Worm (Caenorhabditis elegans) whole organism, mixed stage, embryonic: ENCODE measurements around the gene tyr-6.

Source experiments
- M03D4.4 ChIP-seq: sonication (generic microtip); optimal IDR thresholded peaks from 2 replicates; lab custom pipeline; 2017; ENCODE audit warnings: mild to moderate bottlenecking, missing genetic modification characterization, missing compliant biosample characterization
- blmp-1 ChIP-seq: fragments of 150-350 bp; optimal IDR thresholded peaks from 2 replicates; lab custom pipeline; 2014; ENCODE audit warnings: missing biosample characterization, missing genetic modification characterization
- ceh-39 ChIP-seq: fragments of 150-350 bp; optimal IDR thresholded peaks from 2 replicates; lab custom pipeline; 2014; ENCODE audit warnings: missing biosample characterization, missing genetic modification characterization
- ceh-43 ChIP-seq: fragments of 200-800 bp; sonication (Bioruptor generic); optimal IDR thresholded peaks from 2 replicates; lab custom pipeline; 2018; ENCODE audit warnings: mild to moderate bottlenecking, missing genetic modification characterization, moderate library complexity, missing compliant biosample characterization
- ceh-83 ChIP-seq: fragments of 200-800 bp; sonication (Bioruptor generic); optimal IDR thresholded peaks from 2 replicates; lab custom pipeline; 2018; ENCODE audit warnings: mild to moderate bottlenecking, missing genetic modification characterization, missing compliant biosample characterization
- cnd-1 ChIP-seq: fragments of 200-800 bp; sonication (Bioruptor generic); optimal IDR thresholded peaks from 2 replicates; lab custom pipeline; 2018; ENCODE audit warnings: mild to moderate bottlenecking, missing genetic modification characterization, missing compliant biosample characterization
- drap-1 ChIP-seq: fragments of 200-800 bp; sonication (Bioruptor generic); optimal IDR thresholded peaks from 3 replicates; lab custom pipeline; 2018; ENCODE audit warnings: mild to moderate bottlenecking, missing genetic modification characterization, missing compliant biosample characterization
- elt-3 ChIP-seq: fragments of 150-350 bp; optimal IDR thresholded peaks from 2 replicates; lab custom pipeline; 2014; ENCODE audit warnings: missing biosample characterization, missing genetic modification characterization
- flh-1 ChIP-seq: fragments of 200-800 bp; sonication (Bioruptor generic); optimal IDR thresholded peaks from 2 replicates; lab custom pipeline; 2018; ENCODE audit warnings: mild to moderate bottlenecking, missing genetic modification characterization, moderate library complexity, missing compliant biosample characterization
- ham-2 ChIP-seq: fragments of 200-800 bp; sonication (Bioruptor generic); optimal IDR thresholded peaks from 2 replicates; lab custom pipeline; 2018; ENCODE audit warnings: mild to moderate bottlenecking, missing genetic modification characterization, missing compliant biosample characterization
- hlh-1 ChIP-seq: fragments of 150-350 bp; optimal IDR thresholded peaks from 2 replicates; lab custom pipeline; 2014; ENCODE audit warnings: missing biosample characterization, missing genetic modification reagents, missing genetic modification characterization
- lin-32 ChIP-seq: fragments of 200-800 bp; sonication (Bioruptor generic); optimal IDR thresholded peaks from 2 replicates; lab custom pipeline; 2018; ENCODE audit warnings: mild to moderate bottlenecking, missing genetic modification characterization, missing compliant biosample characterization
- lsy-2 ChIP-seq: fragments of 150-350 bp; optimal IDR thresholded peaks from 2 replicates; lab custom pipeline; 2014; ENCODE audit warnings: missing biosample characterization, missing genetic modification characterization
- mab-5 ChIP-seq: fragments of 150-350 bp; optimal IDR thresholded peaks from 2 replicates; lab custom pipeline; 2014; ENCODE audit warnings: missing biosample characterization, missing genetic modification characterization
- mep-1 ChIP-seq: fragments of 150-350 bp; optimal IDR thresholded peaks from 2 replicates; lab custom pipeline; 2017; ENCODE audit warnings: missing biosample characterization, missing genetic modification reagents, missing genetic modification characterization, inconsistent platforms
- mls-2 ChIP-seq: sonication (generic microtip); optimal IDR thresholded peaks from 2 replicates; lab custom pipeline; 2016; ENCODE audit warnings: mild to moderate bottlenecking, missing genetic modification characterization, moderate library complexity, missing compliant biosample characterization
- nhr-12 ChIP-seq: fragments of 150-350 bp; optimal IDR thresholded peaks from 2 replicates; lab custom pipeline; 2014; ENCODE audit warnings: missing biosample characterization, missing genetic modification characterization
- nhr-2 ChIP-seq: fragments of 150-350 bp; optimal IDR thresholded peaks from 2 replicates; lab custom pipeline; 2014; ENCODE audit warnings: missing biosample characterization, missing genetic modification characterization
- nhr-237 ChIP-seq: fragments of 150-350 bp; optimal IDR thresholded peaks from 2 replicates; lab custom pipeline; 2014; ENCODE audit warnings: missing biosample characterization, missing genetic modification characterization
- nhr-28 ChIP-seq: fragments of 150-350 bp; optimal IDR thresholded peaks from 2 replicates; lab custom pipeline; 2014; ENCODE audit warnings: missing biosample characterization, missing genetic modification characterization
- nhr-76 ChIP-seq: sonication (generic microtip); optimal IDR thresholded peaks from 2 replicates; lab custom pipeline; 2017; ENCODE audit warnings: missing biosample characterization, missing genetic modification characterization
- pha-4 ChIP-seq: fragments of 150-350 bp; optimal IDR thresholded peaks from 2 replicates; lab custom pipeline; 2018; ENCODE audit warnings: missing biosample characterization, missing genetic modification reagents, missing genetic modification characterization
- snpc-4 ChIP-seq: fragments of 150-350 bp; optimal IDR thresholded peaks from 2 replicates; lab custom pipeline; 2014; ENCODE audit warnings: missing biosample characterization, missing genetic modification characterization
- sptf-1 ChIP-seq: sonication (generic microtip); optimal IDR thresholded peaks from 2 replicates; lab custom pipeline; 2017; ENCODE audit warnings: mild to moderate bottlenecking, missing genetic modification characterization, moderate library complexity, missing compliant biosample characterization
- tbx-8 ChIP-seq: fragments of 200-800 bp; sonication (Bioruptor generic); optimal IDR thresholded peaks from 2 replicates; lab custom pipeline; 2018; ENCODE audit warnings: mild to moderate bottlenecking, missing genetic modification characterization, moderate library complexity, missing compliant biosample characterization
- unc-120 ChIP-seq: sonication (generic microtip); optimal IDR thresholded peaks from 2 replicates; lab custom pipeline; 2017; ENCODE audit warnings: missing genetic modification characterization, missing compliant biosample characterization; ENCODE audit not compliant: poor library complexity, severe bottlenecking
- unc-39 ChIP-seq: fragments of 150-350 bp; optimal IDR thresholded peaks from 2 replicates; lab custom pipeline; 2014; ENCODE audit warnings: missing biosample characterization, missing genetic modification characterization
- unc-62 ChIP-seq: fragments of 150-350 bp; optimal IDR thresholded peaks from 2 replicates; lab custom pipeline; 2014; ENCODE audit warnings: missing biosample characterization, missing genetic modification reagents, missing genetic modification characterization
- zip-8 ChIP-seq: fragments of 150-350 bp; optimal IDR thresholded peaks from 2 replicates; lab custom pipeline; 2014; ENCODE audit warnings: missing biosample characterization, missing genetic modification characterization
- ztf-11 ChIP-seq: fragments of 150-350 bp; optimal IDR thresholded peaks from 2 replicates; lab custom pipeline; 2014; ENCODE audit warnings: missing biosample characterization, missing genetic modification characterization

tyr-6 gene

DNA sequence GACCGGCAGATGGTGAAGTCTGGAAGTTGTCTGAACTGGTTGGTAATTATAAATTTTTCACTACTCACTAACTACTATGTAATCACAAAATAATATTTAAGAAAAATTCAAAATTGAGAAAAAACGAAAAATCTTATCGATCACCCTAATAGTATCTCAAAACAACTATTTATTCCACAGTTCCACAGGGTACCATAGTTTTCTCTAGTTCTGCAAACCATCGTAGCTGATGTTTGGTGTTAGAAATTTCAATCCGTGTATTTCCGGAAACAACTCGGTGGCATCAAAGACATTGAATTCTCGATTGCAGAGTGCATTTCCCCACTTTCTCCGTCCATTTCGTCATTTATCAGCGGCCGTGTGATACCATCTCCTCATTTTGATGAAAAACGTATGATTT, 38.7 kb upstream of the tyr-6 start, which contains the start of gene Y73B6BL.31:
TSS of gene Y73B6BL.31 (plus strand) at position 301 of the 400 bp plus-strand sequence.
- TF ChIP-seq snpc-4 (tag; lab: Kevin White, UChicago): no peak
- no peak for TF ChIP-seq cnd-1 (tag; lab: Kevin White, UChicago)
- no peak for TF ChIP-seq ceh-39
- no peak for TF ChIP-seq pha-4 (tag; lab: Kevin White, UChicago)
- TF ChIP-seq nhr-12 (tag; lab: Kevin White, UChicago): no peak
- no peak for TF ChIP-seq nhr-2
- TF ChIP-seq ham-2 (GFP tag; lab: Kevin White, UChicago): no peak
- no peak for TF ChIP-seq lin-32 (GFP tag; lab: Kevin White, UChicago)
- TF ChIP-seq nhr-237 (tag; lab: Kevin White, UChicago): no peak
- TF ChIP-seq unc-120 (tag; lab: Kevin White, UChicago): no peak
- no peak for TF ChIP-seq unc-39 (tag; lab: Kevin White, UChicago)

DNA sequence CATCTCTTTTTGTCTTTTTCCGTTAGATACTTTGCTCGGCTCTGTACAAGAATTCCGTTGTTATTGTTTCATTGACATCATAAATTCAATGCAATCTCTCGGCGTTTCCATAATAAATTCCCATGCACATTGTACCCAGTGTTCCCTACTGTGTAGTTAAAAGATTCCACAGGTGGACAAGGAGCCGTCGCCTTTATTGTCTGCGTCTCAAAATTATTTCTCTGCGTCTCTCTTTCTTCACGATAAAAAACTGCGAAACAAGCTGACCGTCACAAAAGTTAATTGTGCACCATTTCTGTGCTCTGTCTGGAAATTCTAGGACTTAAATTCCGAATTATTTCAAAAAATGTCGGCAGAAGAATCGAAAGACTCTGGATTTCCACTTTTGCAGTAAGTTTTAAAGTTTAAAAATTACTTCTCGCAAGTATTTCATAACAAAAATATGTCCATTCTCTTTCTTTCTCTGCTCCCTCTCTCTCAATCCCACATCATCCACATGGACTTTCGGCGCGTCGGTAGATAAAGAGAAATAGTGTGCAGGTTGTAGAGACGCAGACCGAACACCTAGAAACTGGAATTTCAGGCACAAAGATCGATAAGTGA, 38.2 kb upstream of the tyr-6 start:
- TF ChIP-seq ceh-83 (GFP tag; lab: Kevin White, UChicago) (peak; percentile 54), zip-8 (tag; lab: Kevin White, UChicago) (no peak)
- TF ChIP-seq, all 35 proteins: peak for 1

DNA sequence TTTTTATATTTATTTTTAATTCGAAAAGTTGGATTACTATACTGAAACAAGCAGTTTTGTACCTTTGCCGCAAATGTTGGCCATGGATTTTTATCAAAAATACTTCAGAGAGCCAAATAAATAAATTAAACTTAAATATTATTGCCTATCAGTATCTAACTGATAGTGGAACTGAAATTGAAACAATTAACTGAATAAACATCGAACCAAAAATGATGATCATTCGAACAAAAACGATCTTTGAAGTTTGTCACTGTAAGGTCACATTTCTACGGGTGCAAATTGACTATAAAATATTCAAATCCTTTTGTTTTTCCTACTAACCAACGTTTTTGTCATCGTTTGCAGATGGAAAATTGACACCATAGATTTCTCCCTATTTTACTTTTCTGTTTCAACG, 37.3 kb upstream of the tyr-6 start:
- no peak for TF ChIP-seq lsy-2
- no peak for TF ChIP-seq lin-32 (GFP tag; lab: Kevin White, UChicago)
- no peak for TF ChIP-seq nhr-28 (tag; lab: Kevin White, UChicago)
- TF ChIP-seq unc-39 (tag; lab: Kevin White, UChicago): no peak
- TF ChIP-seq ztf-11 (tag; lab: Kevin White, UChicago): no peak
- no peak for TF ChIP-seq sptf-1 (tag; lab: Kevin White, UChicago)
- TF ChIP-seq pha-4 (tag; lab: Kevin White, UChicago): no peak
- no peak for TF ChIP-seq unc-62 (GFP tag; lab: Kevin White, UChicago)
- no peak for TF ChIP-seq zip-8 (tag; lab: Kevin White, UChicago)
- no peak for TF ChIP-seq unc-120 (tag; lab: Kevin White, UChicago)
- no peak for TF ChIP-seq drap-1 (GFP tag; lab: Kevin White, UChicago)

DNA sequence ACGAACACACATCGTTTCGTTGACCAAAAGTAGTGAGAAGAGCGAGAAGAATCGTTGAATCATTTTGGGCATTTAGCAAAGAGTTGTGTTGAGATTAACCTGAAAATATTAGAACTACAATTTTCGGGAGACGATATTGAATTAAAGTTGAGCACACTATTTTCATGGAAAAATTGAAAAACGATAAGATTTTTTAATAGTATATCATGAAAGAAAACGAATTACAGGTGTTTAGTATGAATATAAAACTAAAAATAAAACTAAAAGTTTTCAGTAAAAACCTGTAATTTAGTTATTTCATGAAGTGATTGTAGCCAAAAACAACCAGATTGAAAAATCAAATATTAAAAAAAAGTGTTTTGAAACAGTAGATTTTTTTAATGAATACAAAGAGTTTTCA, 22.8 kb upstream of the tyr-6 start, which contains the start of gene lgc-10:
TSS of gene lgc-10 (minus strand) at position 101 of the 400 bp plus-strand sequence.
- TF ChIP-seq ceh-43 (GFP tag; lab: Kevin White, UChicago) (no peak), flh-1 (GFP tag; lab: Kevin White, UChicago) (no peak), snpc-4 (tag; lab: Kevin White, UChicago) (no peak), drap-1 (GFP tag; lab: Kevin White, UChicago) (no peak), unc-39 (tag; lab: Kevin White, UChicago) (no peak), lin-32 (GFP tag; lab: Kevin White, UChicago) (no peak), mls-2 (no peak), cnd-1 (tag; lab: Kevin White, UChicago) (no peak), pha-4 (tag; lab: Kevin White, UChicago) (no peak), elt-3 (no peak)

DNA sequence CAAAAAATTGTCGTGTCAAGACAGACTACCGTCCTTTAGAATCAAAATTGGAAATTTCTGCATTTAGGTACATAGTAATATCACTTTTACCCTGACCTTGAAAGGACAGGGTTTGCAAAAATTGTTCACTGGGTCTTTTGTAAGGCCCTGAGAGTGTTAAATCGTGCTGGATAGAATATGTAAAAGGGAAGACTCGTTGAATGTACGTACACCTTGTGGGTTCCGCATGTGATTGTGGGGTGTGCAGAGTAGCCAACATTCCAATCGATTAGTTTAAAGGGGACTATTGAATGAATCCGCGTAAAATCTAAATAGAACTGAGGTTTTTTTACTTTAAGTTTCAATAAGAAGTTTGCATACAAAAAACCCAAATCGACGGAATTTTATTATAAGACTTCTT, 19.7 kb upstream of the tyr-6 start:
- TF ChIP-seq flh-1 (GFP tag; lab: Kevin White, UChicago) (no peak), nhr-12 (tag; lab: Kevin White, UChicago) (no peak), lsy-2 (no peak), drap-1 (GFP tag; lab: Kevin White, UChicago) (no peak), nhr-2 (no peak), lin-32 (GFP tag; lab: Kevin White, UChicago) (no peak), zip-8 (tag; lab: Kevin White, UChicago) (no peak), tbx-8 (GFP tag; lab: Kevin White, UChicago) (no peak)

DNA sequence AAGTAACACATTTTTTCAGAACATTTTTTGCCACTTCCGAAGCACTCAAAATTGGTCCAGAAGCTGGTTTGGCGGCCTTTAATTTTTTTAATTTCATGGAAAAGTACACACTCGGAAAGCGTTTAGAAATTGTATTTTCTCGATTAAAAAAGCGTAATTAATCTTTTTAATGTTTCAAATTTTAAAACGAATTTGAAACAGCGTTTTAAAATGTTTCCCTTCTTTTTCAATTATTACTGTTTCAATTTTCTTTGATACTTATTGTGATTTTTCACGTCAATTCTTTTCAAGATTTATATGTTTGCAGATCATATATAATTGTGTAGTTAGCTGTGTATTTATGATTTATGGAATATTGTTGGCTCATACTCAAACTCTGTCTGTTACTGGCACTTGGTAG, 16.3 kb upstream of the tyr-6 start, which contains the start of gene acr-25:
TSS of gene acr-25 (plus strand) at position 301 of the 400 bp plus-strand sequence.
- TF ChIP-seq unc-120 (tag; lab: Kevin White, UChicago) (no peak), drap-1 (GFP tag; lab: Kevin White, UChicago) (no peak), nhr-76 (tag; lab: Kevin White, UChicago) (no peak), blmp-1 (tag; lab: Kevin White, UChicago) (no peak), mab-5 (tag; lab: Kevin White, UChicago) (no peak), M03D4.4 (no peak), mep-1 (tag; lab: Kevin White, UChicago) (no peak), ztf-11 (tag; lab: Kevin White, UChicago) (no peak), elt-3 (no peak), hlh-1 (tag; lab: Kevin White, UChicago) (no peak), lsy-2 (no peak), unc-62 (GFP tag; lab: Kevin White, UChicago) (no peak)
